Worm (Caenorhabditis elegans): ENCODE results near the gene set-16.

Gene set-16

ce11 chrIII:13669519-13669918 is 25.8 kb downstream of the set-16 start:
- no peak for TF ChIP-seq nhr-80 (tag; optimal IDR thresholded peaks at IDR 0.05)
- no peak for TF ChIP-seq T07F8.4 (tag; optimal IDR thresholded peaks at IDR 0.05)
- no peak for TF ChIP-seq die-1 (tag; optimal IDR thresholded peaks at IDR 0.05)
- no peak for TF ChIP-seq madf-3 (GFP tag; IDR thresholded peaks at IDR 0.05)
- TF ChIP-seq hmg-1.2 (GFP tag; IDR thresholded peaks at IDR 0.05): no peak
- no peak for TF ChIP-seq chd-7 (tag; optimal IDR thresholded peaks at IDR 0.05)

- TF ChIP-seq ceh-79 (tag; optimal IDR thresholded peaks at IDR 0.05) (no peak), nhr-80 (tag; optimal IDR thresholded peaks at IDR 0.05) (peak; percentile 63)
Measured at ce11 chrIII:13672654-13673330, 29.1 kb downstream of the set-16 start, which contains the start of gene aqp-11. Gene aqp-11, plus strand, starts transcription at chrIII:13673280.

ce11 chrIII:13678761-13679495 is 35.2 kb downstream of the set-16 start, which contains the start of gene sid-2:
Gene sid-2, plus strand, starts transcription at chrIII:13679445.
- TF ChIP-seq nhr-80 (tag; optimal IDR thresholded peaks at IDR 0.05) (peak; percentile 41), madf-8 (GFP tag; conservative IDR thresholded peaks at IDR 0.05) (no peak)

ce11 chrIII:13682019-13682418 is 38.3 kb downstream of the set-16 start:
- TF ChIP-seq atf-7 (tag; optimal IDR thresholded peaks at IDR 0.05) (no peak), rcor-1 (GFP tag; IDR thresholded peaks at IDR 0.05) (no peak), F57A8.1 (GFP tag; optimal IDR thresholded peaks at IDR 0.05) (no peak), F10E7.11 (tag; optimal IDR thresholded peaks at IDR 0.05) (no peak), D2030.7 (GFP tag; IDR thresholded peaks at IDR 0.05) (no peak), K12H6.12 (tag; optimal IDR thresholded peaks at IDR 0.05) (no peak), repo-1 (tag; optimal IDR thresholded peaks at IDR 0.05) (no peak), ceh-79 (tag; optimal IDR thresholded peaks at IDR 0.05) (no peak), madf-6 (GFP tag; IDR thresholded peaks at IDR 0.05) (no peak), F39B2.1 (GFP tag; IDR thresholded peaks at IDR 0.05) (no peak), snpc-3.4 (tag; optimal IDR thresholded peaks at IDR 0.05) (no peak), pha-4 (tag; optimal IDR thresholded peaks at IDR 0.05) (no peak), hmg-20 (GFP tag; IDR thresholded peaks at IDR 0.05) (no peak), B0035.1 (tag; optimal IDR thresholded peaks at IDR 0.05) (no peak)

ce11 chrIII:13683275-13683674 is 39.6 kb downstream of the set-16 start:
- TF ChIP-seq lsl-1 (GFP tag; optimal IDR thresholded peaks at IDR 0.05) (peak; percentile 84), D2030.7 (GFP tag; IDR thresholded peaks at IDR 0.05) (peak; percentile 57), lag-1 (GFP tag; IDR thresholded peaks at IDR 0.05) (no peak), xnd-1 (tag; optimal IDR thresholded peaks at IDR 0.05) (peak; percentile 54), lin-35 (GFP tag; optimal IDR thresholded peaks at IDR 0.05) (no peak), ztf-26 (tag; optimal IDR thresholded peaks at IDR 0.05) (no peak), ceh-91 (GFP tag; IDR thresholded peaks at IDR 0.05) (peak; percentile 24; the same call in 1 of the 2 replicates), F57C9.4 (tag; optimal IDR thresholded peaks at IDR 0.05) (no peak), snpc-4 (GFP tag; optimal IDR thresholded peaks at IDR 0.05) (no peak), snpc-4 (tag; optimal IDR thresholded peaks at IDR 0.05) (no peak), let-526 (GFP tag; IDR thresholded peaks at IDR 0.05) (no peak), snpc-1.3 (tag; optimal IDR thresholded peaks at IDR 0.05; ENCODE audit: insufficient read depth) (peak; percentile 36), madf-6 (GFP tag; IDR thresholded peaks at IDR 0.05) (peak; percentile 74), bed-2 (GFP tag; IDR thresholded peaks at IDR 0.05) (no peak), madf-8 (GFP tag; conservative IDR thresholded peaks at IDR 0.05) (peak; percentile 51; the same call in 1 of the 2 replicates), egl-18 (GFP tag; IDR thresholded peaks at IDR 0.05) (no peak), attf-6 (GFP tag; IDR thresholded peaks at IDR 0.05) (no peak), die-1 (tag; optimal IDR thresholded peaks at IDR 0.05) (no peak), snpc-3.4 (tag; optimal IDR thresholded peaks at IDR 0.05) (peak; percentile 23), F33H1.4 (GFP tag; IDR thresholded peaks at IDR 0.05) (peak; percentile 54), Y67H2A.10 (GFP tag; conservative IDR thresholded peaks at IDR 0.05) (no peak), unc-130 (GFP tag; optimal IDR thresholded peaks at IDR 0.05) (no peak), ccch-3 (GFP tag; optimal IDR thresholded peaks at IDR 0.05) (no peak)

Measured in whole organism, young adult.